Fruit fly (Drosophila melanogaster): Measurements from ENCODE around the gene Bcat.

Gene Bcat

dm6 chrX:13390465-13391173, 6.1 kb upstream of the Bcat start:
- TF ChIP-seq CrebA (GFP tag; optimal IDR thresholded peaks at IDR 0.05; ENCODE audit: borderline replicate concordance): no peak
- TF ChIP-seq ey (GFP tag; optimal IDR thresholded peaks at IDR 0.05): peak; percentile 13
- TF ChIP-seq Hnf4 (GFP tag; optimal IDR thresholded peaks at IDR 0.05): peak; percentile 34
- TF ChIP-seq sage (GFP tag; optimal IDR thresholded peaks at IDR 0.05): no peak
- no peak for TF ChIP-seq CG32264 (GFP tag; optimal IDR thresholded peaks at IDR 0.05)
- TF ChIP-seq GATAd (GFP tag; optimal IDR thresholded peaks at IDR 0.05): no peak
- TF ChIP-seq tai (GFP tag; optimal IDR thresholded peaks at IDR 0.05): no peak
- TF ChIP-seq usp (GFP tag; optimal IDR thresholded peaks at IDR 0.05): no peak
- peak; percentile 82 for TF ChIP-seq Sp1 (GFP tag; optimal IDR thresholded peaks at IDR 0.05)
- TF ChIP-seq woc (GFP tag; optimal IDR thresholded peaks at IDR 0.05): no peak
- no peak for TF ChIP-seq lola (GFP tag; optimal IDR thresholded peaks at IDR 0.05)
- TF ChIP-seq pan (optimal IDR thresholded peaks at IDR 0.05): no peak
- TF ChIP-seq dmrt93B (GFP tag; optimal IDR thresholded peaks at IDR 0.05): peak; percentile 24
- TF ChIP-seq psq (GFP tag; optimal IDR thresholded peaks at IDR 0.05): peak; percentile 66
- peak; percentile 57 for TF ChIP-seq h (GFP tag; optimal IDR thresholded peaks at IDR 0.05)
- TF ChIP-seq Vsx2 (GFP tag; optimal IDR thresholded peaks at IDR 0.05; ENCODE audit: partially characterized antibody): no peak
- peak; percentile 74 for TF ChIP-seq rgr (GFP tag; optimal IDR thresholded peaks at IDR 0.05)
- no peak for TF ChIP-seq Hr83 (GFP tag; optimal IDR thresholded peaks at IDR 0.05; ENCODE audit: poor library complexity, severe bottlenecking)
- no peak for TF ChIP-seq Dfd (GFP tag; optimal IDR thresholded peaks at IDR 0.05)
- no peak for TF ChIP-seq CG9705 (GFP tag; optimal IDR thresholded peaks at IDR 0.05)
- TF ChIP-seq HLH106 (tag; optimal IDR thresholded peaks at IDR 0.05): peak; percentile 84
- no peak for TF ChIP-seq Myc (optimal IDR thresholded peaks at IDR 0.05)
- TF ChIP-seq sv (GFP tag; optimal IDR thresholded peaks at IDR 0.05): no peak
- TF ChIP-seq Mio (GFP tag; optimal IDR thresholded peaks at IDR 0.05): no peak
- TF ChIP-seq dl (GFP tag; optimal IDR thresholded peaks at IDR 0.05; ENCODE audit: insufficient read depth in 1 of 2, partially characterized antibody in 2 of 2): no peak
- TF ChIP-seq Dif (GFP tag; optimal IDR thresholded peaks at IDR 0.05; ENCODE audit: partially characterized antibody): no peak
- TF ChIP-seq fru (GFP tag; optimal IDR thresholded peaks at IDR 0.05): peak; percentile 70
- TF ChIP-seq OdsH (GFP tag; optimal IDR thresholded peaks at IDR 0.05): peak; percentile 69
- TF ChIP-seq brk (GFP tag; optimal IDR thresholded peaks at IDR 0.05): peak; percentile 34
- TF ChIP-seq foxo (GFP tag; optimal IDR thresholded peaks at IDR 0.05): peak in 1 of 2 experiments; percentile 74
- TF ChIP-seq Rel (GFP tag; optimal IDR thresholded peaks at IDR 0.05): no peak
- peak; percentile 57 for TF ChIP-seq Rel (tag; optimal IDR thresholded peaks at IDR 0.05)
- TF ChIP-seq Hr78 (GFP tag; optimal IDR thresholded peaks at IDR 0.05): no peak
- no peak for TF ChIP-seq dsf (GFP tag; optimal IDR thresholded peaks at IDR 0.05; ENCODE audit: borderline replicate concordance)
- TF ChIP-seq N (GFP tag; optimal IDR thresholded peaks at IDR 0.05): no peak
- no peak for TF ChIP-seq jim (GFP tag; optimal IDR thresholded peaks at IDR 0.05)
- no peak for TF ChIP-seq Abd-B (GFP tag; optimal IDR thresholded peaks at IDR 0.05)
- no peak for TF ChIP-seq Jra (GFP tag; optimal IDR thresholded peaks at IDR 0.05)
- peak; percentile 1 for TF ChIP-seq br (GFP tag; optimal IDR thresholded peaks at IDR 0.05)

DNA sequence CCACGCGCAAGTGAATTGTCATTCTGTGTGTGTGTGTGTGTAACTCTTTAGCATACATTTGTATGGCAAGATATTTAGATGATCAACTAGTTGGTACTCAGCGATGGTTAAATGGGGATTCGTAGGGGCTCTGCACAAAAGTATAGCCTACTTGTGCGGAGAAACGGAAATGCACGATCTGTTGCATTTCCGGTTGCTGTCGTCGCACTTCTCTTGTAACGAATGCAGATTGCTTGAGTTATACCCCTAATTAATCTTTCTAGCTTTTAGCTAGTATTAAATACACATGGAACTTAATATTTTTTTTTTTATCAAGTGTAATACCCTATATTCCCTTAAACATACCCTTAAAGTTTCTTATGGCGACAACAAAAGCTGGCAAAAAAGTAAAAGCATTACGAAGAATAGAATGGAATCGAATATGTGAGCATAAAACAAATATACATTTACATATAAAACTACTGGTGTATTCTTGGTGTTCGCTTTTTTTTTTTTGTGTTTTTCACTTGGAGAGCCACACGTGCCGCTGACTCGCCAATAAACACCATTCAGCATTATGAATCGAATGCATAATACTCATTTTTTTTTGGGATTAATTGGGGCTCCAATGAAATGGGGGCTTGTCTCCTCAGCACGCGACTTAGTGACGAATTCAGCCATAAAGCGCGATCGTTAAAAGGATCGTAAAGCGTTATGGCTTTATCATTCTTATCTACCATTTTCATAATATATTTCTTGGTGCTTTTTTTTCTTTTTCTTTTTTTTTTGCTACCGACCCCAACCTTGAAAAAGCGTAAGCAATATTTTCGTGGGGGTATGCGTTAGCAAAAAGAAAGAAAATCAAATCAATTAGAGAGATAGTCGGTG, 5.3 kb upstream of the Bcat start:
- no peak for TF ChIP-seq Myc (optimal IDR thresholded peaks at IDR 0.05)
- no peak for TF ChIP-seq foxo (GFP tag; optimal IDR thresholded peaks at IDR 0.05)
- TF ChIP-seq Mio (GFP tag; optimal IDR thresholded peaks at IDR 0.05): no peak
- TF ChIP-seq sage (GFP tag; optimal IDR thresholded peaks at IDR 0.05): no peak
- TF ChIP-seq Vsx2 (GFP tag; optimal IDR thresholded peaks at IDR 0.05; ENCODE audit: partially characterized antibody): no peak
- no peak for TF ChIP-seq rgr (GFP tag; optimal IDR thresholded peaks at IDR 0.05)
- TF ChIP-seq usp (GFP tag; optimal IDR thresholded peaks at IDR 0.05): no peak
- no peak for TF ChIP-seq Dfd (GFP tag; optimal IDR thresholded peaks at IDR 0.05)
- TF ChIP-seq GATAd (GFP tag; optimal IDR thresholded peaks at IDR 0.05): no peak
- TF ChIP-seq ey (GFP tag; optimal IDR thresholded peaks at IDR 0.05): no peak
- TF ChIP-seq pan (optimal IDR thresholded peaks at IDR 0.05): no peak
- TF ChIP-seq Hr83 (GFP tag; optimal IDR thresholded peaks at IDR 0.05; ENCODE audit: poor library complexity, severe bottlenecking): no peak
- TF ChIP-seq OdsH (GFP tag; optimal IDR thresholded peaks at IDR 0.05): no peak
- TF ChIP-seq Rel (GFP tag; optimal IDR thresholded peaks at IDR 0.05): no peak
- TF ChIP-seq Rel (tag; optimal IDR thresholded peaks at IDR 0.05): no peak
- no peak for TF ChIP-seq psq (GFP tag; optimal IDR thresholded peaks at IDR 0.05)
- no peak for TF ChIP-seq CrebA (GFP tag; optimal IDR thresholded peaks at IDR 0.05; ENCODE audit: borderline replicate concordance)
- no peak for TF ChIP-seq CG9705 (GFP tag; optimal IDR thresholded peaks at IDR 0.05)
- TF ChIP-seq tai (GFP tag; optimal IDR thresholded peaks at IDR 0.05): no peak
- TF ChIP-seq lola (GFP tag; optimal IDR thresholded peaks at IDR 0.05): no peak
